Fruit fly (Drosophila melanogaster) whole organism, larva: Measurements from ENCODE around the gene CG42488.

Source experiments
- noc ChIP-seq: fragments of 200-800 bp; sonication (Bioruptor generic); optimal IDR thresholded peaks from 3 replicates; lab custom pipeline; 2019; ENCODE audit warnings: missing biosample characterization, mild to moderate bottlenecking, missing genetic modification characterization, moderate library complexity

CG42488 gene

dm6 chr3R:25482463-25483173 is at the start of gene CG42488, which contains the start of the genes XNP and CG5116:
Gene CG42488, plus strand, starts transcription at chr3R:25483098.
Gene XNP, minus strand, starts transcription at chr3R:25482834.
Gene CG5116, plus strand, starts transcription at chr3R:25483098.
- TF ChIP-seq noc (tag; lab: Kevin White, UChicago) = no peak

dm6 chr3R:25437254-25437810 is 45.6 kb upstream of the CG42488 start:
- no peak for TF ChIP-seq noc (tag; lab: Kevin White, UChicago)

dm6 chr3R:25438353-25438986 is 44.4 kb upstream of the CG42488 start:
- TF ChIP-seq noc (tag; lab: Kevin White, UChicago) = no peak

- TF ChIP-seq noc (tag; lab: Kevin White, UChicago) = no peak
Measured at dm6 chr3R:25445546-25446400, 37.1 kb upstream of the CG42488 start.

- no peak for TF ChIP-seq noc (tag; lab: Kevin White, UChicago)
Measured at dm6 chr3R:25446482-25447300, 36.2 kb upstream of the CG42488 start.

dm6 chr3R:25447451-25447850 is 35.4 kb upstream of the CG42488 start:
- no peak for TF ChIP-seq noc (tag; lab: Kevin White, UChicago)

- no peak for TF ChIP-seq noc (tag; lab: Kevin White, UChicago)
Measured at dm6 chr3R:25448318-25448717, 34.6 kb upstream of the CG42488 start.

dm6 chr3R:25448737-25449136 is 34.2 kb upstream of the CG42488 start:
- TF ChIP-seq noc (tag; lab: Kevin White, UChicago) = peak; percentile 64

- TF ChIP-seq noc (tag; lab: Kevin White, UChicago) = no peak
Measured at dm6 chr3R:25451832-25452231, 31.1 kb upstream of the CG42488 start.

- peak; percentile 60 for TF ChIP-seq noc (tag; lab: Kevin White, UChicago)
Measured at dm6 chr3R:25453150-25453680, 29.7 kb upstream of the CG42488 start.

- TF ChIP-seq noc (tag; lab: Kevin White, UChicago) = no peak
Measured at dm6 chr3R:25457097-25457496, 25.8 kb upstream of the CG42488 start.

- TF ChIP-seq noc (tag; lab: Kevin White, UChicago) = no peak
Measured at dm6 chr3R:25459200-25459809, 23.6 kb upstream of the CG42488 start.

dm6 chr3R:25460650-25461049 is 22.2 kb upstream of the CG42488 start:
- TF ChIP-seq noc (tag; lab: Kevin White, UChicago) = no peak

- TF ChIP-seq noc (tag; lab: Kevin White, UChicago) = no peak
Measured at dm6 chr3R:25461666-25462065, 21.2 kb upstream of the CG42488 start.
